Fruit fly (Drosophila melanogaster) whole organism, embryonic: ENCODE data around the gene CG34034.

Experiments
- Asciz ChIP-seq: fragments of 200-800 bp; sonication (Bioruptor generic); optimal IDR thresholded peaks from 2 replicates; lab custom pipeline; 2017; ENCODE audit warnings: missing biosample characterization, mild to moderate bottlenecking, missing genetic modification characterization, missing genetic modification reagents
- CG10274 ChIP-seq: fragments of 200-800 bp; sonication (Bioruptor generic); optimal IDR thresholded peaks from 3 replicates; lab custom pipeline; 2017; ENCODE audit warnings: missing biosample characterization, mild to moderate bottlenecking, missing genetic modification characterization
- CG10462 ChIP-seq: fragments of 200-800 bp; sonication (Bioruptor generic); optimal IDR thresholded peaks from 2 replicates; lab custom pipeline; 2016; ENCODE audit warnings: missing biosample characterization, missing genetic modification characterization
- CG11723 ChIP-seq: fragments of 200-800 bp; sonication (Bioruptor generic); optimal IDR thresholded peaks from 2 replicates; lab custom pipeline; 2017; ENCODE audit warnings: missing biosample characterization, mild to moderate bottlenecking, missing genetic modification characterization
- CG12299 ChIP-seq: fragments of 200-800 bp; sonication (Bioruptor generic); optimal IDR thresholded peaks from 2 replicates; lab custom pipeline; 2018; ENCODE audit warnings: missing biosample characterization, mild to moderate bottlenecking, missing genetic modification characterization
- CG12744 ChIP-seq: fragments of 200-800 bp; sonication (Bioruptor generic); optimal IDR thresholded peaks from 2 replicates; lab custom pipeline; 2016; ENCODE audit warnings: missing biosample characterization, missing genetic modification characterization
- CG1603 ChIP-seq: fragments of 200-800 bp; sonication (Bioruptor generic); optimal IDR thresholded peaks from 2 replicates; lab custom pipeline; 2019; ENCODE audit warnings: missing biosample characterization, mild to moderate bottlenecking, missing genetic modification characterization, moderate library complexity
- CG16813 ChIP-seq: fragments of 200-800 bp; sonication (Bioruptor generic); IDR thresholded peaks from 3 replicates; pipeline ENCODE4 v1.3.6; 2022; ENCODE audit warnings: missing biosample characterization, missing genetic modification characterization; ENCODE audit not compliant: partially characterized antibody
- CG18011 ChIP-seq: fragments of 200-800 bp; sonication (Bioruptor generic); optimal IDR thresholded peaks from 2 replicates; lab custom pipeline; 2017; ENCODE audit warnings: missing biosample characterization, missing genetic modification characterization, mild to moderate bottlenecking, moderate library complexity, missing genotype
- CG30020 ChIP-seq: fragments of 200-800 bp; optimal IDR thresholded peaks from 2 replicates; lab custom pipeline; 2019; ENCODE audit warnings: missing biosample characterization, mild to moderate bottlenecking, missing genetic modification characterization, moderate library complexity
- CG31365 ChIP-seq: fragments of 200-800 bp; sonication (Bioruptor generic); optimal IDR thresholded peaks from 2 replicates; lab custom pipeline; 2018; ENCODE audit warnings: missing biosample characterization, mild to moderate bottlenecking, missing genetic modification characterization
- CG33213 ChIP-seq: fragments of 200-800 bp; sonication (Bioruptor generic); optimal IDR thresholded peaks from 3 replicates; lab custom pipeline; 2016; ENCODE audit warnings: missing biosample characterization, missing genetic modification characterization
- CG3847 ChIP-seq: fragments of 200-800 bp; sonication (Bioruptor generic); IDR thresholded peaks from 2 replicates; pipeline ENCODE4 v1.3.6; 2022; ENCODE audit warnings: missing biosample characterization, missing genetic modification characterization
- CG4328 ChIP-seq: fragments of 200-800 bp; sonication (Bioruptor generic); optimal IDR thresholded peaks from 3 replicates; lab custom pipeline; 2017; ENCODE audit warnings: missing biosample characterization, missing genetic modification reagents, missing genetic modification characterization
- CG7357 ChIP-seq: fragments of 200-800 bp; sonication (Bioruptor generic); IDR thresholded peaks from 3 replicates; pipeline ENCODE4 v1.3.6; 2022; ENCODE audit warnings: missing biosample characterization, missing genetic modification characterization
- CG7556 ChIP-seq: fragments of 200-800 bp; sonication (Bioruptor generic); optimal IDR thresholded peaks from 2 replicates; lab custom pipeline; 2017; ENCODE audit warnings: missing biosample characterization, mild to moderate bottlenecking, missing genetic modification characterization
- CG8944 ChIP-seq: fragments of 200-800 bp; sonication (Bioruptor generic); optimal IDR thresholded peaks from 3 replicates; lab custom pipeline; 2016; ENCODE audit warnings: missing biosample characterization, missing genetic modification characterization
- CG9609 ChIP-seq: fragments of 200-800 bp; sonication (Bioruptor generic); optimal IDR thresholded peaks from 3 replicates; lab custom pipeline; 2016; ENCODE audit warnings: missing biosample characterization, missing genetic modification characterization
- CG9876 ChIP-seq: fragments of 200-800 bp; sonication (Bioruptor generic); optimal IDR thresholded peaks from 2 replicates; lab custom pipeline; 2016; ENCODE audit warnings: missing biosample characterization, missing genetic modification characterization
- CHES-1-like ChIP-seq: fragments of 200-800 bp; sonication (Bioruptor generic); optimal IDR thresholded peaks from 2 replicates; lab custom pipeline; 2016; ENCODE audit warnings: missing biosample characterization, missing genetic modification characterization
- CTCF ChIP-seq: fragments of 200-800 bp; sonication (Bioruptor generic); optimal IDR thresholded peaks from 2 replicates; lab custom pipeline; 2017; ENCODE audit warnings: missing biosample characterization, mild to moderate bottlenecking, missing genetic modification characterization, moderate library complexity
- Dfd ChIP-seq, 2 experiments: fragments of >200 bp; optimal IDR thresholded peaks; 2 replicates each; lab custom pipeline; 2017; ENCODE audit warnings: missing biosample characterization in 2 of 2, missing genetic modification characterization in 2 of 2
- Eip74EF ChIP-seq, 2 experiments: fragments of 200-800 bp in 1 of 2; fragments of >200 bp in 1 of 2; sonication (Bioruptor generic) in 1 of 2; optimal IDR thresholded peaks; 2 replicates each; lab custom pipeline; 2017 to 2019; ENCODE audit warnings: missing biosample characterization in 2 of 2, missing genetic modification characterization in 2 of 2, mild to moderate bottlenecking in 1 of 2, moderate library complexity in 1 of 2
- HLH54F ChIP-seq: fragments of 200-800 bp; sonication (Bioruptor generic); optimal IDR thresholded peaks from 3 replicates; lab custom pipeline; 2016; ENCODE audit warnings: missing biosample characterization, missing genetic modification characterization
- Hand ChIP-seq: fragments of 200-800 bp; sonication (Bioruptor generic); optimal IDR thresholded peaks from 2 replicates; lab custom pipeline; 2017; ENCODE audit warnings: mild to moderate bottlenecking, missing biosample characterization, missing genetic modification reagents, missing genetic modification characterization
- Hr39 ChIP-seq: fragments of >200 bp; optimal IDR thresholded peaks from 2 replicates; lab custom pipeline; 2017
- Hsf ChIP-seq: fragments of 200-800 bp; sonication (Bioruptor generic); optimal IDR thresholded peaks from 3 replicates; lab custom pipeline; 2016; ENCODE audit warnings: missing biosample characterization, missing genetic modification characterization
- Kr ChIP-seq: fragments of 200-800 bp; sonication (Bioruptor generic); optimal IDR thresholded peaks from 2 replicates; lab custom pipeline; 2017; ENCODE audit warnings: missing biosample characterization, mild to moderate bottlenecking, missing genetic modification characterization
- Mad ChIP-seq: fragments of 200-800 bp; sonication (Bioruptor generic); optimal IDR thresholded peaks from 2 replicates; lab custom pipeline; 2016; ENCODE audit warnings: missing biosample characterization, missing genetic modification characterization
- Oaz ChIP-seq: fragments of 200-800 bp; sonication (Bioruptor generic); IDR thresholded peaks from 2 replicates; pipeline ENCODE4 v1.3.6; 2022; ENCODE audit warnings: missing biosample characterization, missing genetic modification characterization
- Rfx ChIP-seq: fragments of 200-800 bp; sonication (Bioruptor generic); IDR thresholded peaks from 2 replicates; pipeline ENCODE4 v1.3.6; 2022; ENCODE audit warnings: missing biosample characterization, missing genetic modification characterization
- Vsx1 ChIP-seq: fragments of 200-800 bp; sonication (Bioruptor generic); optimal IDR thresholded peaks from 2 replicates; lab custom pipeline; 2017; ENCODE audit warnings: missing biosample characterization, mild to moderate bottlenecking, missing genetic modification characterization, missing genetic modification reagents
- Xbp1 ChIP-seq: fragments of 200-800 bp; sonication (Bioruptor generic); optimal IDR thresholded peaks from 3 replicates; lab custom pipeline; 2016; ENCODE audit warnings: missing biosample characterization, mild to moderate bottlenecking, missing genetic modification characterization
- ab ChIP-seq: fragments of 200-800 bp; sonication (Bioruptor generic); optimal IDR thresholded peaks from 2 replicates; lab custom pipeline; 2016; ENCODE audit warnings: missing biosample characterization, missing genetic modification characterization
- al ChIP-seq: fragments of 200-800 bp; sonication (Bioruptor generic); IDR thresholded peaks from 2 replicates; pipeline ENCODE4 v1.3.6; 2022; ENCODE audit warnings: missing biosample characterization, missing genetic modification characterization
- chif ChIP-seq, 2 experiments: fragments of 200-800 bp; sonication (Bioruptor generic); optimal IDR thresholded peaks; 3 replicates each; lab custom pipeline; 2016; ENCODE audit warnings: missing biosample characterization in 2 of 2, missing genetic modification characterization in 2 of 2
- dm ChIP-seq: fragments of 200-800 bp; sonication (Bioruptor generic); optimal IDR thresholded peaks from 3 replicates; lab custom pipeline; 2016; ENCODE audit warnings: missing biosample characterization, missing genetic modification characterization
- fd3F ChIP-seq: fragments of 200-800 bp; sonication (Bioruptor generic); optimal IDR thresholded peaks from 2 replicates; lab custom pipeline; 2018; ENCODE audit warnings: missing biosample characterization, mild to moderate bottlenecking, missing genetic modification characterization, moderate library complexity
- gcm ChIP-seq: fragments of 200-800 bp; sonication (Bioruptor generic); optimal IDR thresholded peaks from 2 replicates; lab custom pipeline; 2019; ENCODE audit warnings: missing biosample characterization, mild to moderate bottlenecking, missing genetic modification characterization, moderate library complexity
- grn ChIP-seq: fragments of 200-800 bp; sonication (Bioruptor generic); optimal IDR thresholded peaks from 3 replicates; lab custom pipeline; 2017; ENCODE audit warnings: missing biosample characterization, missing genetic modification characterization
- h ChIP-seq: fragments of >200 bp; optimal IDR thresholded peaks from 2 replicates; lab custom pipeline; 2017
- hth ChIP-seq: fragments of >200 bp; optimal IDR thresholded peaks from 2 replicates; lab custom pipeline; 2017; ENCODE audit warnings: inconsistent platforms
- inv ChIP-seq: fragments of 200-800 bp; sonication (Bioruptor generic); IDR thresholded peaks from 2 replicates; pipeline ENCODE4 v1.3.6; 2022; ENCODE audit warnings: missing biosample characterization, missing genetic modification characterization; ENCODE audit not compliant: partially characterized antibody
- jumu ChIP-seq: fragments of 200-800 bp; sonication (Bioruptor generic); optimal IDR thresholded peaks from 3 replicates; lab custom pipeline; 2016; ENCODE audit warnings: missing biosample characterization, missing genetic modification characterization
- lilli ChIP-seq: fragments of 200-800 bp; sonication (Bioruptor generic); optimal IDR thresholded peaks from 3 replicates; lab custom pipeline; 2016; ENCODE audit warnings: missing biosample characterization, missing genetic modification characterization
- onecut ChIP-seq: fragments of 200-800 bp; sonication (Bioruptor generic); IDR thresholded peaks from 2 replicates; pipeline ENCODE4 v1.3.6; 2022; ENCODE audit warnings: missing biosample characterization, missing genetic modification characterization
- p53 ChIP-seq: fragments of 200-800 bp; sonication (Bioruptor generic); optimal IDR thresholded peaks from 2 replicates; lab custom pipeline; 2016; ENCODE audit warnings: missing biosample characterization, missing genetic modification characterization
- peb ChIP-seq: fragments of 200-800 bp; sonication (Bioruptor generic); IDR thresholded peaks from 2 replicates; pipeline ENCODE4 v1.3.6; 2022; ENCODE audit warnings: missing biosample characterization, missing genetic modification characterization
- pros ChIP-seq: fragments of 200-800 bp; sonication (Bioruptor generic); optimal IDR thresholded peaks from 3 replicates; lab custom pipeline; 2019; ENCODE audit warnings: missing biosample characterization, mild to moderate bottlenecking, missing genetic modification characterization, moderate library complexity
- tin ChIP-seq: fragments of 200-800 bp; sonication (Bioruptor generic); optimal IDR thresholded peaks from 3 replicates; lab custom pipeline; 2016; ENCODE audit warnings: missing biosample characterization, missing genetic modification characterization
- toy ChIP-seq: fragments of 200-800 bp; sonication (Bioruptor generic); IDR thresholded peaks from 2 replicates; pipeline ENCODE4 v1.3.6; 2022; ENCODE audit warnings: missing biosample characterization, missing genetic modification characterization
- unpg ChIP-seq: fragments of 200-800 bp; sonication (Bioruptor generic); optimal IDR thresholded peaks from 3 replicates; lab custom pipeline; 2018; ENCODE audit warnings: missing biosample characterization, mild to moderate bottlenecking, missing genetic modification characterization, moderate library complexity
- wdn ChIP-seq: fragments of 200-800 bp; sonication (Bioruptor generic); IDR thresholded peaks from 2 replicates; pipeline ENCODE4 v1.3.6; 2022; ENCODE audit warnings: missing biosample characterization, missing genetic modification characterization
- zf30C ChIP-seq: fragments of 200-800 bp; sonication (Bioruptor generic); optimal IDR thresholded peaks from 3 replicates; lab custom pipeline; 2018; ENCODE audit warnings: missing biosample characterization, mild to moderate bottlenecking, missing genetic modification characterization

The CG34034 gene

dm6 chr3R:21703346-21703745 lies 35.6 kb downstream of the CG34034 start (continued):
- TF ChIP-seq fd3F (GFP tag; lab: Kevin White, UChicago) = no peak
- peak; percentile 5 for TF ChIP-seq tin
- TF ChIP-seq zf30C (GFP tag; lab: Kevin White, UChicago) = no peak
- no peak for TF ChIP-seq Hr39
- TF ChIP-seq ab (GFP tag; lab: Kevin White, UChicago) = no peak
- no peak for TF ChIP-seq CHES-1-like (GFP tag; lab: Kevin White, UChicago)
- TF ChIP-seq Rfx (GFP tag; lab: Robert Waterston, UW) = no peak
- TF ChIP-seq Xbp1 (GFP tag; lab: Kevin White, UChicago) = peak; percentile 17
- no peak for TF ChIP-seq al
- TF ChIP-seq HLH54F = no peak
- TF ChIP-seq CTCF (GFP tag; lab: Kevin White, UChicago) = no peak
- no peak for TF ChIP-seq CG33213
- TF ChIP-seq CG12744 (GFP tag; lab: Kevin White, UChicago) = no peak
- TF ChIP-seq CG10462 (GFP tag; lab: Kevin White, UChicago) = no peak
- TF ChIP-seq gcm (GFP tag; lab: Kevin White, UChicago) = no peak
- TF ChIP-seq dm = no peak
- no peak for TF ChIP-seq jumu (GFP tag; lab: Kevin White, UChicago)
- no peak for TF ChIP-seq CG9609 (GFP tag; lab: Kevin White, UChicago)
- no peak for TF ChIP-seq CG7556 (GFP tag; lab: Kevin White, UChicago)
- peak; percentile 49 for TF ChIP-seq unpg (GFP tag; lab: Kevin White, UChicago)
- no peak for TF ChIP-seq inv
- TF ChIP-seq CG4328 (GFP tag; lab: Kevin White, UChicago) = no peak
- no peak for TF ChIP-seq wdn (GFP tag; lab: Robert Waterston, UW)
- TF ChIP-seq grn = no peak
- no peak for TF ChIP-seq chif (GFP tag; optimal IDR thresholded peaks at IDR 0.05; lab: Kevin White, UChicago)
- TF ChIP-seq CG16813 = no peak
- TF ChIP-seq Kr (GFP tag; lab: Kevin White, UChicago) = no peak
- no peak for TF ChIP-seq CG1603 (tag; lab: Kevin White, UChicago)
- TF ChIP-seq CG12299 (tag; lab: Kevin White, UChicago) = no peak
- TF ChIP-seq CG30020 (tag; lab: Kevin White, UChicago) = no peak
- no peak for TF ChIP-seq CG8944 (GFP tag; lab: Kevin White, UChicago)
- TF ChIP-seq CG10274 (GFP tag; lab: Kevin White, UChicago) = no peak
- no peak for TF ChIP-seq CG31365 (tag; lab: Kevin White, UChicago)
- TF ChIP-seq toy = no peak
- no peak for TF ChIP-seq Oaz (GFP tag; lab: Robert Waterston, UW)
- no peak for TF ChIP-seq peb (GFP tag; lab: Robert Waterston, UW)
- no peak for TF ChIP-seq hth
- no peak for TF ChIP-seq Dfd (GFP tag; optimal IDR thresholded peaks at IDR 0.05; lab: Kevin White, UChicago)
- no peak for TF ChIP-seq h
- TF ChIP-seq Eip74EF (GFP tag; optimal IDR thresholded peaks at IDR 0.05; lab: Kevin White, UChicago) = no peak
- TF ChIP-seq CG9876 (GFP tag; lab: Kevin White, UChicago) = no peak
- TF ChIP-seq Asciz (GFP tag; lab: Kevin White, UChicago) = no peak
- no peak for TF ChIP-seq onecut
- TF ChIP-seq Mad (GFP tag; lab: Kevin White, UChicago) = peak; percentile 17
- no peak for TF ChIP-seq Hand
- no peak for TF ChIP-seq CG7357 (GFP tag; lab: Robert Waterston, UW)
- TF ChIP-seq CG11723 (GFP tag; lab: Kevin White, UChicago) = no peak
- TF ChIP-seq pros (GFP tag; lab: Kevin White, UChicago) = no peak
- TF ChIP-seq CG18011 (GFP tag; lab: Kevin White, UChicago) = no peak
- no peak for TF ChIP-seq lilli (GFP tag; lab: Kevin White, UChicago)
- TF ChIP-seq CG3847 = no peak
- TF ChIP-seq Vsx1 (GFP tag; lab: Kevin White, UChicago) = no peak
- TF ChIP-seq p53 = no peak
- no peak for TF ChIP-seq Hsf
